Fruit fly (Drosophila melanogaster) whole organism, embryonic: ENCODE data around the gene bin.

Source experiments
- Atf3 ChIP-seq: fragments of 200-800 bp; sonication (Bioruptor generic); optimal IDR thresholded peaks from 3 replicates; lab custom pipeline; 2016; ENCODE audit warnings: missing biosample characterization, missing genetic modification characterization
- CG10209 ChIP-seq: fragments of 200-800 bp; sonication (Bioruptor generic); optimal IDR thresholded peaks from 3 replicates; lab custom pipeline; 2017; ENCODE audit warnings: missing biosample characterization, mild to moderate bottlenecking, missing genetic modification characterization, missing genetic modification reagents
- CG11560 ChIP-seq: fragments of 200-800 bp; sonication (Bioruptor generic); IDR thresholded peaks from 3 replicates; pipeline ENCODE4 v1.3.6; 2022; ENCODE audit warnings: missing biosample characterization, missing genetic modification characterization
- CG12236 ChIP-seq: fragments of 200-800 bp; sonication (Bioruptor generic); optimal IDR thresholded peaks from 2 replicates; lab custom pipeline; 2016; ENCODE audit warnings: missing biosample characterization, missing genetic modification characterization
- CG12659 ChIP-seq: fragments of 200-800 bp; sonication (Bioruptor generic); optimal IDR thresholded peaks from 3 replicates; lab custom pipeline; 2017; ENCODE audit warnings: mild to moderate bottlenecking, missing biosample characterization, missing genetic modification reagents, missing genetic modification characterization
- CG12744 ChIP-seq: fragments of 200-800 bp; sonication (Bioruptor generic); optimal IDR thresholded peaks from 2 replicates; lab custom pipeline; 2016; ENCODE audit warnings: missing biosample characterization, missing genetic modification characterization
- CG14965 ChIP-seq: fragments of 200-800 bp; sonication (Bioruptor generic); optimal IDR thresholded peaks from 2 replicates; lab custom pipeline; 2016; ENCODE audit warnings: missing biosample characterization, missing genetic modification characterization, borderline replicate concordance
- CG15696 ChIP-seq: fragments of 200-800 bp; sonication (Bioruptor generic); optimal IDR thresholded peaks from 2 replicates; lab custom pipeline; 2019; ENCODE audit warnings: missing biosample characterization, mild to moderate bottlenecking, missing genetic modification characterization, moderate library complexity
- CG16863 ChIP-seq: fragments of 200-800 bp; sonication (Bioruptor generic); optimal IDR thresholded peaks from 3 replicates; lab custom pipeline; 2016; ENCODE audit warnings: missing biosample characterization, missing genetic modification characterization
- CG2199 ChIP-seq: fragments of 200-800 bp; sonication (Bioruptor generic); IDR thresholded peaks from 3 replicates; pipeline ENCODE4 v1.3.6; 2022; ENCODE audit warnings: missing biosample characterization, missing genetic modification characterization
- CG2678 ChIP-seq: fragments of 200-800 bp; sonication (Bioruptor generic); optimal IDR thresholded peaks from 3 replicates; lab custom pipeline; 2019; ENCODE audit warnings: missing biosample characterization, mild to moderate bottlenecking, missing genetic modification characterization, moderate library complexity
- CG32532 ChIP-seq: fragments of 200-800 bp; sonication (Bioruptor generic); IDR thresholded peaks from 2 replicates; pipeline ENCODE4 v1.3.6; 2022; ENCODE audit warnings: missing biosample characterization, missing genetic modification characterization
- CG33557 ChIP-seq: fragments of 200-800 bp; sonication (Bioruptor generic); optimal IDR thresholded peaks from 2 replicates; lab custom pipeline; 2019; ENCODE audit warnings: missing biosample characterization, mild to moderate bottlenecking, missing genetic modification characterization, moderate library complexity
- CG6765 ChIP-seq: fragments of 200-800 bp; sonication (Bioruptor generic); optimal IDR thresholded peaks from 3 replicates; lab custom pipeline; 2017; ENCODE audit warnings: missing biosample characterization, mild to moderate bottlenecking, missing genetic modification characterization
- CG8944 ChIP-seq: fragments of 200-800 bp; sonication (Bioruptor generic); optimal IDR thresholded peaks from 3 replicates; lab custom pipeline; 2016; ENCODE audit warnings: missing biosample characterization, missing genetic modification characterization
- CG9609 ChIP-seq: fragments of 200-800 bp; sonication (Bioruptor generic); optimal IDR thresholded peaks from 3 replicates; lab custom pipeline; 2016; ENCODE audit warnings: missing biosample characterization, missing genetic modification characterization
- Elba2 ChIP-seq: fragments of 200-800 bp; sonication (Bioruptor generic); optimal IDR thresholded peaks from 3 replicates; lab custom pipeline; 2016; ENCODE audit warnings: missing biosample characterization, missing genetic modification characterization
- Fer1 ChIP-seq: fragments of 200-800 bp; sonication (Bioruptor generic); optimal IDR thresholded peaks from 2 replicates; lab custom pipeline; 2017; ENCODE audit warnings: missing biosample characterization, mild to moderate bottlenecking, missing genetic modification characterization
- Lpt ChIP-seq: fragments of >200 bp; optimal IDR thresholded peaks from 2 replicates; lab custom pipeline; 2018; ENCODE audit warnings: missing biosample characterization, missing genetic modification characterization
- Myb ChIP-seq: fragments of 200-800 bp; sonication (Bioruptor generic); optimal IDR thresholded peaks from 2 replicates; lab custom pipeline; 2016; ENCODE audit warnings: missing biosample characterization, missing genetic modification characterization
- Nf-YA ChIP-seq: fragments of 200-800 bp; sonication (Bioruptor generic); IDR thresholded peaks from 2 replicates; pipeline ENCODE4 v1.3.6; 2022; ENCODE audit warnings: missing biosample characterization, missing genetic modification characterization
- Oaz ChIP-seq: fragments of 200-800 bp; sonication (Bioruptor generic); IDR thresholded peaks from 2 replicates; pipeline ENCODE4 v1.3.6; 2022; ENCODE audit warnings: missing biosample characterization, missing genetic modification characterization
- Sox102F ChIP-seq: fragments of 200-800 bp; sonication (Bioruptor generic); optimal IDR thresholded peaks from 2 replicates; lab custom pipeline; 2018; ENCODE audit warnings: missing biosample characterization, mild to moderate bottlenecking, missing genetic modification characterization, moderate library complexity
- Ssrp ChIP-seq: fragments of 200-800 bp; sonication (Bioruptor generic); optimal IDR thresholded peaks from 2 replicates; lab custom pipeline; 2018; ENCODE audit warnings: missing biosample characterization, mild to moderate bottlenecking, missing genetic modification characterization, moderate library complexity
- Xbp1 ChIP-seq: fragments of 200-800 bp; sonication (Bioruptor generic); optimal IDR thresholded peaks from 3 replicates; lab custom pipeline; 2016; ENCODE audit warnings: missing biosample characterization, mild to moderate bottlenecking, missing genetic modification characterization
- Xrp1 ChIP-seq: fragments of 200-800 bp; sonication (Bioruptor generic); IDR thresholded peaks from 2 replicates; pipeline ENCODE4 v1.3.6; 2022; ENCODE audit warnings: missing biosample characterization, missing genetic modification characterization
- bcd ChIP-seq: fragments of 200-800 bp; sonication (Bioruptor generic); optimal IDR thresholded peaks from 2 replicates; lab custom pipeline; 2017; ENCODE audit warnings: missing biosample characterization, mild to moderate bottlenecking, missing genetic modification characterization
- chinmo ChIP-seq: fragments of 200-800 bp; sonication (Bioruptor generic); IDR thresholded peaks from 4 replicates; pipeline ENCODE4 v1.3.6; 2022; ENCODE audit warnings: missing biosample characterization, missing genetic modification characterization; ENCODE audit not compliant: partially characterized antibody
- ci ChIP-seq: fragments of 200-800 bp; sonication (Bioruptor generic); IDR thresholded peaks from 3 replicates; pipeline ENCODE4 v1.3.6; 2022; ENCODE audit warnings: missing biosample characterization, missing genetic modification characterization
- corto ChIP-seq: fragments of 200-800 bp; sonication (Bioruptor generic); optimal IDR thresholded peaks from 2 replicates; lab custom pipeline; 2016; ENCODE audit warnings: missing biosample characterization, mild to moderate bottlenecking, missing genetic modification characterization, moderate library complexity
- crc ChIP-seq: fragments of 200-800 bp; sonication (Bioruptor generic); optimal IDR thresholded peaks from 2 replicates; lab custom pipeline; 2016; ENCODE audit warnings: missing biosample characterization, missing genetic modification characterization
- crol ChIP-seq: fragments of 200-800 bp; sonication (Bioruptor generic); IDR thresholded peaks from 2 replicates; pipeline ENCODE4 v1.3.6; 2022; ENCODE audit warnings: missing biosample characterization, missing genetic modification characterization
- da ChIP-seq: fragments of 200-800 bp; sonication (Bioruptor generic); optimal IDR thresholded peaks from 2 replicates; lab custom pipeline; 2016; ENCODE audit warnings: missing biosample characterization, missing genetic modification characterization
- danr ChIP-seq: fragments of 200-800 bp; sonication (Bioruptor generic); IDR thresholded peaks from 2 replicates; pipeline ENCODE4 v1.3.6; 2022; ENCODE audit warnings: missing biosample characterization, missing genetic modification characterization
- dm ChIP-seq: fragments of 200-800 bp; sonication (Bioruptor generic); optimal IDR thresholded peaks from 3 replicates; lab custom pipeline; 2016; ENCODE audit warnings: missing biosample characterization, missing genetic modification characterization
- dysf ChIP-seq: fragments of 200-800 bp; sonication (Bioruptor generic); IDR thresholded peaks from 3 replicates; pipeline ENCODE4 v1.3.6; 2022; ENCODE audit warnings: missing biosample characterization, missing genetic modification characterization
- ewg ChIP-seq: fragments of 200-800 bp; sonication (Bioruptor generic); optimal IDR thresholded peaks from 3 replicates; lab custom pipeline; 2017; ENCODE audit warnings: mild to moderate bottlenecking, missing biosample characterization, missing genetic modification reagents, missing genetic modification characterization
- eyg ChIP-seq: fragments of 200-800 bp; sonication (Bioruptor generic); optimal IDR thresholded peaks from 3 replicates; lab custom pipeline; 2016; ENCODE audit warnings: missing biosample characterization, missing genetic modification characterization
- ind ChIP-seq: fragments of 200-800 bp; sonication (Bioruptor generic); optimal IDR thresholded peaks from 3 replicates; lab custom pipeline; 2016; ENCODE audit warnings: missing biosample characterization, missing genetic modification characterization
- jigr1 ChIP-seq: fragments of 200-800 bp; sonication (Bioruptor generic); IDR thresholded peaks from 3 replicates; pipeline ENCODE4 v1.3.6; 2022; ENCODE audit warnings: missing biosample characterization, missing genetic modification characterization
- mirr ChIP-seq: fragments of 200-800 bp; sonication (Bioruptor generic); optimal IDR thresholded peaks from 3 replicates; lab custom pipeline; 2018; ENCODE audit warnings: missing biosample characterization, mild to moderate bottlenecking, missing genetic modification characterization
- nerfin-2 ChIP-seq: fragments of 200-800 bp; sonication (Bioruptor generic); IDR thresholded peaks from 2 replicates; pipeline ENCODE4 v1.3.6; 2022; ENCODE audit warnings: missing biosample characterization, missing genetic modification characterization; ENCODE audit not compliant: partially characterized antibody
- ranshi ChIP-seq: fragments of 200-800 bp; sonication (Bioruptor generic); IDR thresholded peaks from 2 replicates; pipeline ENCODE4 v1.3.6; 2022; ENCODE audit warnings: missing biosample characterization, missing genetic modification characterization
- salm ChIP-seq: fragments of 200-800 bp; sonication (Bioruptor generic); optimal IDR thresholded peaks from 2 replicates; lab custom pipeline; 2018; ENCODE audit warnings: missing biosample characterization, mild to moderate bottlenecking, missing genetic modification characterization
- scrt ChIP-seq: fragments of 200-800 bp; sonication (Bioruptor generic); optimal IDR thresholded peaks from 2 replicates; lab custom pipeline; 2018; ENCODE audit warnings: missing biosample characterization, mild to moderate bottlenecking, missing genetic modification characterization, moderate library complexity
- slp2 ChIP-seq: fragments of 200-800 bp; sonication (Bioruptor generic); optimal IDR thresholded peaks from 2 replicates; lab custom pipeline; 2016; ENCODE audit warnings: missing biosample characterization, missing genetic modification characterization
- trem ChIP-seq: fragments of 200-800 bp; optimal IDR thresholded peaks from 3 replicates; lab custom pipeline; 2019; ENCODE audit warnings: missing biosample characterization, mild to moderate bottlenecking, missing genetic modification characterization, moderate library complexity
- ttk ChIP-seq: fragments of 200-800 bp; sonication (Bioruptor generic); IDR thresholded peaks from 2 replicates; pipeline ENCODE4 v2.1.2; 2022; ENCODE audit warnings: missing biosample characterization, missing genetic modification characterization
- wek ChIP-seq: fragments of 200-800 bp; sonication (Bioruptor generic); optimal IDR thresholded peaks from 3 replicates; lab custom pipeline; 2018; ENCODE audit warnings: missing biosample characterization, mild to moderate bottlenecking, missing genetic modification characterization, moderate library complexity
- zen2 ChIP-seq: fragments of 200-800 bp; sonication (Bioruptor generic); IDR thresholded peaks from 3 replicates; pipeline ENCODE4 v1.3.6; 2022; ENCODE audit warnings: missing biosample characterization, missing genetic modification characterization; ENCODE audit not compliant: partially characterized antibody
- zfh2 ChIP-seq: fragments of 200-800 bp; sonication (Bioruptor generic); optimal IDR thresholded peaks from 2 replicates; lab custom pipeline; 2016; ENCODE audit warnings: missing biosample characterization, missing genetic modification characterization

The bin gene

dm6 chr3L:6978030-6978683 is 12.3 kb upstream of the bin start:
- TF ChIP-seq Oaz (GFP tag; lab: Robert Waterston, UW) (no peak), CG8944 (no peak), danr (GFP tag; lab: Robert Waterston, UW) (no peak), dm (GFP tag; lab: Kevin White, UChicago) (no peak), CG16863 (peak; percentile 35), corto (GFP tag; lab: Kevin White, UChicago) (no peak), CG32532 (GFP tag; lab: Robert Waterston, UW) (0 out of 2 replicates have a peak, but pooled peaks have one; percentile 21), Elba2 (GFP tag; lab: Kevin White, UChicago) (no peak), Xbp1 (GFP tag; lab: Kevin White, UChicago) (peak; percentile 12), CG14965 (GFP tag; lab: Kevin White, UChicago) (no peak), scrt (GFP tag; lab: Kevin White, UChicago) (no peak), crc (GFP tag; lab: Kevin White, UChicago) (no peak), slp2 (GFP tag; lab: Kevin White, UChicago) (peak; percentile 13), wek (GFP tag; lab: Kevin White, UChicago) (no peak), CG2199 (GFP tag; lab: Robert Waterston, UW) (no peak), CG12744 (GFP tag; lab: Kevin White, UChicago) (no peak), CG11560 (tag; lab: Robert Waterston, UW) (no peak), ind (GFP tag; lab: Kevin White, UChicago) (no peak), eyg (GFP tag; lab: Kevin White, UChicago) (no peak), mirr (no peak), dysf (GFP tag; lab: Robert Waterston, UW) (0 out of 3 replicates have a peak, but pooled peaks have one; percentile 29), trem (tag; lab: Kevin White, UChicago) (no peak), ttk (0 out of 2 replicates have a peak, but pooled peaks have one; percentile 18), Lpt (GFP tag; lab: Kevin White, UChicago) (no peak), bcd (no peak), CG10209 (no peak), crol (GFP tag; lab: Robert Waterston, UW) (no peak), chinmo (no peak), zfh2 (no peak), CG12659 (GFP tag; lab: Kevin White, UChicago) (no peak), CG12236 (no peak), ewg (GFP tag; lab: Kevin White, UChicago) (no peak), zen2 (no peak), Nf-YA (GFP tag; lab: Robert Waterston, UW) (no peak), Sox102F (GFP tag; lab: Kevin White, UChicago) (peak; percentile 52), Atf3 (GFP tag; lab: Kevin White, UChicago) (no peak), da (GFP tag; lab: Kevin White, UChicago) (no peak), nerfin-2 (GFP tag; lab: Robert Waterston, UW) (no peak), salm (tag; lab: Kevin White, UChicago) (no peak), Xrp1 (GFP tag; lab: Robert Waterston, UW) (peak; percentile 31; the same call in 1 of the 2 replicates), Myb (GFP tag; lab: Kevin White, UChicago) (no peak), ranshi (GFP tag; lab: Robert Waterston, UW) (no peak), CG33557 (GFP tag; lab: Kevin White, UChicago) (peak; percentile 16), Ssrp (peak; percentile 10), CG9609 (GFP tag; lab: Kevin White, UChicago) (no peak), Fer1 (GFP tag; lab: Kevin White, UChicago) (no peak), CG6765 (no peak), jigr1 (no peak), ci (0 out of 3 replicates have a peak, but pooled peaks have one; percentile 7), CG2678 (tag; lab: Kevin White, UChicago) (no peak), CG15696 (tag; lab: Kevin White, UChicago) (peak; percentile 52)
